Worm (Caenorhabditis elegans): ENCODE measurements around the gene W02B12.16.

ce11 chrII:11444973-11445372 lies 31.3 kb downstream of the W02B12.16 start, which contains the start of gene W02B12.13:
- TF ChIP-seq ztf-23 (GFP tag; IDR thresholded peaks at IDR 0.05) (no peak), cog-1 (tag; optimal IDR thresholded peaks at IDR 0.05) (no peak), tab-1 (GFP tag; IDR thresholded peaks at IDR 0.05) (no peak), med-1 (GFP tag; optimal IDR thresholded peaks at IDR 0.05; ENCODE audit: insufficient read depth) (no peak), klf-2 (GFP tag; conservative IDR thresholded peaks at IDR 0.05) (no peak), T22C8.4 (GFP tag; IDR thresholded peaks at IDR 0.05) (no peak), ztf-29 (GFP tag; IDR thresholded peaks at IDR 0.05) (no peak), flt-1 (GFP tag; IDR thresholded peaks at IDR 0.05) (no peak)
